Fruit fly (Drosophila melanogaster): ENCODE measurements around the gene CG3841.

CG3841 gene

DNA sequence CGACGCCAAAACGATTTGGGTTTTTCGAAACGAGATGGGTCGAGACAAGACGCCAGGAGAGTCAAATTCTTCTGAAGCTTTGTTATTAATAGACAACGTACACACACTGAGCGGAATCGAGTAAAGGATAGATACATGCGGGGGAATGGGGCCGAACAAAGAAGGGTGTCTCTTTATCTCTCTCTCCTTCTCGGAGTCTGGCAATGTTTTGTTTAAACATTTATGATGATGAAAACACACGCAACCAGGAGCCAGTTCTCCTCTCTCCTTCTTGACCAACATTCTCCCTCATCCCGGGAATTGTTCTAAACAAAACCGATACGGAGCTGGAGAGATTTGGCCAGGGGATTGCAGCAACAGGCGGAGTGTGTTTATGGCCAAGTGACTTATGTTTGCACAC is 31.4 kb upstream of the CG3841 start:
- TF ChIP-seq CG8301 (tag; optimal IDR thresholded peaks at IDR 0.05) (no peak), CG17806 (tag; optimal IDR thresholded peaks at IDR 0.05) (no peak), D1 (tag; optimal IDR thresholded peaks at IDR 0.05) (no peak), CG14655 (GFP tag; optimal IDR thresholded peaks at IDR 0.05) (no peak), Ets98B (GFP tag; IDR thresholded peaks at IDR 0.05) (no peak), CG10348 (GFP tag; IDR thresholded peaks at IDR 0.05) (no peak), Pif1B (GFP tag; optimal IDR thresholded peaks at IDR 0.05) (no peak), rn (GFP tag; IDR thresholded peaks at IDR 0.05) (no peak), CG8159 (tag; optimal IDR thresholded peaks at IDR 0.05) (no peak), CG4496 (GFP tag; IDR thresholded peaks at IDR 0.05) (no peak), Pif1A (GFP tag; optimal IDR thresholded peaks at IDR 0.05) (no peak)

DNA sequence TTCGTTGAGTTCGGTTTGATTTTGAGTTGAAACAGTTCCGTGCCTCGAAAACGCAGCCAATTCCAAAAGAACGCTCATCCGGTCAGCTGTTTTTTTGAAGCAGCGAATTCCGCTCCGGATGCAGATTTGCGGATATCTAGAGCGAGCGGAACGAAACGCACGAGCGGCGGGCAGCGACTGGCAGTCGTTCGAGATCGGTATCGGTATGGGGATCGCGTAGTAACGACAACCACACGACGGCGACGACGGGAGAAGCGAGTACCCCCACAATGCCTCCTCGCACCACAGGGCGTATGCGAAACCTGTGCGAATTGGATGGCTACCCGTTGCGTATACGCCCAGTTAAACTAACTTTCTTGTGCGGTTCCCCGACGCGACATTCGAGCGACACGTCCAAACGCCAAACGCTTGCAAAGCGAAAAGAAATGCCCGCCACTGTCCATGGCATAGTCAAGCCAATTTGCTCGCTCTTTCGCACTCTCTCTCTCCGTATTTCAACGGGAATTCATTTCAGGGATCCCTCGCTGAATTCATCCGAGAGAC is 29.2 kb upstream of the CG3841 start:
- TF ChIP-seq fd96Ca (GFP tag; IDR thresholded peaks at IDR 0.05) (peak; percentile 63; the same call in 1 of the 3 replicates), CG4496 (GFP tag; IDR thresholded peaks at IDR 0.05) (peak; percentile 46; the same call in 2 of the 3 replicates), Ets98B (GFP tag; IDR thresholded peaks at IDR 0.05) (peak; percentile 59; the same call in 1 of the 2 replicates), CG32121 (GFP tag; IDR thresholded peaks at IDR 0.05) (peak; percentile 77), CG9948 (tag; optimal IDR thresholded peaks at IDR 0.05) (no peak), CG15710 (tag; optimal IDR thresholded peaks at IDR 0.05) (no peak)

DNA sequence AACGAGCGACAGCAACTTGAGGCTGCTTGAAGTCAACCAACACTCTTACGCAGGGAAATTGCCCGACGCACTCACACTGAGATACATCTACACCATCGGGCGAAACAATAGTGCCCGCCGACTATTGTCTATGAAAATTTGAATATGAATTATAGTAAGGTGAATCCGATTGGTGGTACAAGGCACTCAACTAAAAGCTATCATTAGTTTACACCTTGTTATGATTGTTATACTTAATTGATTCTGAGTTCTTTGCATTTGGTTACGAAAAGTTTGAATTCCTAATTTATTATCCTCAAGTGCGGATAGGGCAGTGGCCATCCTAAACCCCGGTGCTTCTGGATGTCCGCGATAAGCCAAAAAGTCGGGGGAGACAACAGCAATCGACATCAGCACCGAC is 26.6 kb upstream of the CG3841 start:
- TF ChIP-seq Pif1B (GFP tag; optimal IDR thresholded peaks at IDR 0.05) (no peak), CG8159 (tag; optimal IDR thresholded peaks at IDR 0.05) (peak; percentile 8)

DNA sequence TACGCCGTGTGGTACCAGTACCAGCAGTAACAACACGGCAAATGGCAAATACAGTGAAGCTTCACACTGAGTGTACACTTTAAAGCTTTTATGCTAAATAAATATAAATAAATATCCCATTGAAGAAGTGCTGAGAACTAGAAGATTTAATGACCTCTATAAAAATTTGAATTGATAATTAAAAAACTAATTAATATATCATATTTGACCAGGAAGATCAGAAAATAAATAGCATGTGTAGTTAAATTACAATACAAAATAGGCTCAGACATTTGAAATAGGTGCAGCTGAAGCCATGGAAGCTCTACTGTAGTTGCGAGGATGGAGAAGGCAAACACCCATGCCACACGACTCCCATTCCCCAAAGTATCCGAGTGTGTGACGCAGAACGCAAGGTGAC is 24.7 kb upstream of the CG3841 start:
- TF ChIP-seq Ets98B (GFP tag; IDR thresholded peaks at IDR 0.05) (peak; percentile 55), CG14655 (GFP tag; optimal IDR thresholded peaks at IDR 0.05) (peak; percentile 85), fd96Ca (GFP tag; IDR thresholded peaks at IDR 0.05) (peak; percentile 53; the same call in 1 of the 3 replicates), CG32121 (GFP tag; IDR thresholded peaks at IDR 0.05) (peak; percentile 70), CG17806 (tag; optimal IDR thresholded peaks at IDR 0.05) (no peak), Pif1B (GFP tag; optimal IDR thresholded peaks at IDR 0.05) (no peak), gl (tag; optimal IDR thresholded peaks at IDR 0.05) (no peak), CG8301 (tag; optimal IDR thresholded peaks at IDR 0.05) (peak; percentile 76), rn (GFP tag; IDR thresholded peaks at IDR 0.05) (no peak), CG12605 (GFP tag; IDR thresholded peaks at IDR 0.05) (no peak), CG8159 (tag; optimal IDR thresholded peaks at IDR 0.05) (peak; percentile 41), CG10348 (GFP tag; IDR thresholded peaks at IDR 0.05) (peak; percentile 30; the same call in 1 of the 2 replicates), CG9948 (tag; optimal IDR thresholded peaks at IDR 0.05) (peak; percentile 48), D1 (tag; optimal IDR thresholded peaks at IDR 0.05) (no peak), Pif1A (GFP tag; optimal IDR thresholded peaks at IDR 0.05) (peak; percentile 40), Snoo (tag; optimal IDR thresholded peaks at IDR 0.05) (no peak), CG4496 (GFP tag; IDR thresholded peaks at IDR 0.05) (peak; percentile 60; the same call in 2 of the 3 replicates), CG15710 (tag; optimal IDR thresholded peaks at IDR 0.05) (peak; percentile 44), EcR (GFP tag; optimal IDR thresholded peaks at IDR 0.05) (no peak), CG13204 (GFP tag; optimal IDR thresholded peaks at IDR 0.05) (no peak), CG34367 (tag; optimal IDR thresholded peaks at IDR 0.05) (no peak)

DNA sequence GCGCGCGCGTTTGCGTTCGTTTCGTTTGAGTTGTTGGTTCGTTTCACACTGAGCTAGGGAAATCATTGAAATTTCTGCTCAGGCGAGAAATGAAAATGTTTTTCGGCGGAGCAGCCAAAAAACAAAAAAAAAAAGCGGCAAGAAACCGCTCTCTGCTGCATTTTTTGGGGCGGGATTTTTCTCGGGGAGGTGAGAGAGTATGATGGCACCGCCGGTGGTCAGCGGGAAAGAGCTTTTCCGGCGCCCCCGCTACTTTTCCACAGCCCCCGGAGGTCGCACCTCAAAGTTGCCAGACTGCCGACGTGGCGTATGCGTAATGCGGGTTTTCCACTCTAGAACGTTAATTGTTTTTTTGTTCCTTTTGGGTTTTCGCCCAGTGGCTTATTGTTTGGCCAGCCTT is 23.9 kb upstream of the CG3841 start, which contains the start of gene CG46468:
Gene CG46468, minus strand, starts transcription at position 52 of the 400 bp plus-strand sequence.
- TF ChIP-seq fd96Ca (GFP tag; IDR thresholded peaks at IDR 0.05) (peak; percentile 17; the same call in 1 of the 3 replicates), CG34367 (tag; optimal IDR thresholded peaks at IDR 0.05) (no peak), CG4496 (GFP tag; IDR thresholded peaks at IDR 0.05) (no peak), CG32121 (GFP tag; IDR thresholded peaks at IDR 0.05) (peak; percentile 52), CG10348 (GFP tag; IDR thresholded peaks at IDR 0.05) (no peak), Ets98B (GFP tag; IDR thresholded peaks at IDR 0.05) (peak; percentile 40; the same call in 1 of the 2 replicates)

DNA sequence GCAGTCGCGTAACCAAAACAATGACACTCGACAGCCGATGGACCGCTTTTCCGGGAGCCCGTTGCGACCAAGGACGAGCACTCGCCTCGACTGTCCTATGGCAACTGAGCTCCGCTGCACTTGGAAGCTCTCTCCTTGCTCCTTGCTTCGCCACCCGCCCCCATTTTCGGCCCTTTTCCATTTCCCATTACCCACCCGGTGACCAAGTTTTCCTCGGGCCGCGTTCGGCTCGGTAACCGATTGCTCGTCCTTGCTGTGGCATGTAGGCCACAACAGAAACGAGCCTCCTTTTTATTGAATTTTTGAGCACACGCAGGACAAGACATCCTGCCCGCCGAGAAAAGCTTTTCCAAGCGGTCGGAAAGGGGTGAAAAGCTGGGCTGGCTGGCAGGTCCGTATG is 22.6 kb upstream of the CG3841 start, which contains the start of gene jp:
Gene jp, minus strand, starts transcription at position 95 of the 400 bp plus-strand sequence.
- TF ChIP-seq CG34367 (tag; optimal IDR thresholded peaks at IDR 0.05) (no peak), CG13204 (GFP tag; optimal IDR thresholded peaks at IDR 0.05) (peak; percentile 24), CG4496 (GFP tag; IDR thresholded peaks at IDR 0.05) (no peak)

DNA sequence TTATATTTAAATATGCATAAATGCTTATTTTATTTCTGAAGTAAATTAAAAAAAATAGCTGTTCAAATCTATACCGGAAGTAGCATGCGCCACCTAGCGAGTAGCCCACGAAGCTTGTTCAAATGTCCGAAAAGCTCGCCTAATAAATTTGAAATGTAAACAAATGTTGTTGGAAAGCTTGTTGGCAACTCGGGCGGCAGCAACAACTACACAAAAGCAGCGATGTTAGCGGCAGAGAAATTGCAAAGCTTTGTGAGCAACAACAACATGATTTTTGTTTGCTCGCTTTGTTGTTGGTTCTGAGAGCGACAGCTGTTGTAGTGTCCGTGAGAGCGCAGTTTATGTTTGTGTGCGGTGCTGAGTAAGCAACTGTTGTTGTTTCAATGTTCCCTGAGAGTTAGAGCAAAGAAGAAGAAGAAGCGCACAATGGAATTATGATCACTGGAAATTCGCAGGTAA is 21.8 kb upstream of the CG3841 start:
- TF ChIP-seq fd96Ca (GFP tag; IDR thresholded peaks at IDR 0.05) (peak; percentile 88), D1 (tag; optimal IDR thresholded peaks at IDR 0.05) (peak; percentile 36), rn (GFP tag; IDR thresholded peaks at IDR 0.05) (no peak; the same call in 1 of the 2 replicates), CG34367 (tag; optimal IDR thresholded peaks at IDR 0.05) (peak; percentile 63), Pif1B (GFP tag; optimal IDR thresholded peaks at IDR 0.05) (peak; percentile 82), EcR (GFP tag; optimal IDR thresholded peaks at IDR 0.05) (no peak), CG32121 (GFP tag; IDR thresholded peaks at IDR 0.05) (peak; percentile 82), gl (tag; optimal IDR thresholded peaks at IDR 0.05) (peak; percentile 58), CG14655 (GFP tag; optimal IDR thresholded peaks at IDR 0.05) (peak; percentile 71), CG8159 (tag; optimal IDR thresholded peaks at IDR 0.05) (peak; percentile 36), Ets98B (GFP tag; IDR thresholded peaks at IDR 0.05) (peak; percentile 92), CG4496 (GFP tag; IDR thresholded peaks at IDR 0.05) (peak; percentile 97), CG15710 (tag; optimal IDR thresholded peaks at IDR 0.05) (peak; percentile 35), Pif1A (GFP tag; optimal IDR thresholded peaks at IDR 0.05) (peak; percentile 89), CG17806 (tag; optimal IDR thresholded peaks at IDR 0.05) (peak; percentile 30), CG12605 (GFP tag; IDR thresholded peaks at IDR 0.05) (peak; percentile 88), CG8301 (tag; optimal IDR thresholded peaks at IDR 0.05) (peak; percentile 57), CG10348 (GFP tag; IDR thresholded peaks at IDR 0.05) (no peak), Snoo (tag; optimal IDR thresholded peaks at IDR 0.05) (peak; percentile 90), CG9948 (tag; optimal IDR thresholded peaks at IDR 0.05) (peak; percentile 19), CG13204 (GFP tag; optimal IDR thresholded peaks at IDR 0.05) (peak; percentile 57)

Measured in whole organism, pupa.